Worm (Caenorhabditis elegans) whole organism, young adult: ENCODE measurements around the gene let-19.

Experiments used
- B0336.3 ChIP-seq: fragments of 200-800 bp; sonication (Bioruptor generic); IDR thresholded peaks from 2 replicates; pipeline ENCODE4 v1.3.6; 2022; ENCODE audit warnings: missing genetic modification characterization, missing compliant biosample characterization
- ceh-58 ChIP-seq: fragments of 200-800 bp; sonication (Bioruptor generic); IDR thresholded peaks from 2 replicates; pipeline ENCODE4 v1.3.6; 2022; ENCODE audit warnings: missing genetic modification characterization, missing compliant biosample characterization
- ceh-79 ChIP-seq: sonication (generic microtip); optimal IDR thresholded peaks from 2 replicates; lab custom pipeline; 2017; ENCODE audit warnings: mild to moderate bottlenecking, missing genetic modification characterization, missing compliant biosample characterization
- efl-1 ChIP-seq: fragments of 150-350 bp; optimal IDR thresholded peaks from 2 replicates; lab custom pipeline; 2014; ENCODE audit warnings: missing biosample characterization, missing genetic modification reagents, missing genetic modification characterization
- ekl-4 ChIP-seq: fragments of 200-800 bp; sonication (Bioruptor generic); IDR thresholded peaks from 2 replicates; pipeline ENCODE4 v1.3.6; 2022; ENCODE audit warnings: missing genetic modification reagents, missing genetic modification characterization, missing compliant biosample characterization
- hmg-1.2 ChIP-seq: fragments of 200-800 bp; sonication (Bioruptor generic); IDR thresholded peaks from 2 replicates; pipeline ENCODE4 v1.3.6; 2022; ENCODE audit warnings: missing genetic modification reagents, missing genetic modification characterization, missing compliant biosample characterization
- lin-35 ChIP-seq, 3 experiments: fragments of 150-350 bp in 2 of 3; sonication (generic microtip) in 1 of 3; optimal IDR thresholded peaks; 2 replicates each; lab custom pipeline; 2014 to 2018; ENCODE audit warnings: missing biosample characterization in 3 of 3, missing genetic modification characterization in 3 of 3, missing genetic modification reagents in 3 of 3
- madf-8 ChIP-seq: fragments of 200-800 bp; sonication (Bioruptor generic); conservative IDR thresholded peaks from 2 replicates; pipeline ENCODE4 v1.3.6; 2022; ENCODE audit warnings: missing genetic modification reagents, missing genetic modification characterization, missing compliant biosample characterization
- nhr-80 ChIP-seq: sonication (generic microtip); optimal IDR thresholded peaks from 2 replicates; lab custom pipeline; 2016; ENCODE audit warnings: missing genetic modification characterization, missing compliant biosample characterization
- repo-1 ChIP-seq: sonication (generic microtip); optimal IDR thresholded peaks from 2 replicates; lab custom pipeline; 2017; ENCODE audit warnings: mild to moderate bottlenecking, missing genetic modification characterization, missing compliant biosample characterization
- unc-130 ChIP-seq: sonication (generic microtip); optimal IDR thresholded peaks from 2 replicates; lab custom pipeline; 2016; ENCODE audit warnings: missing genetic modification reagents, missing genetic modification characterization, missing compliant biosample characterization
- unc-62 ChIP-seq: fragments of 150-350 bp; optimal IDR thresholded peaks from 2 replicates; lab custom pipeline; 2014; ENCODE audit warnings: missing biosample characterization, missing genetic modification reagents, missing genetic modification characterization

DNA sequence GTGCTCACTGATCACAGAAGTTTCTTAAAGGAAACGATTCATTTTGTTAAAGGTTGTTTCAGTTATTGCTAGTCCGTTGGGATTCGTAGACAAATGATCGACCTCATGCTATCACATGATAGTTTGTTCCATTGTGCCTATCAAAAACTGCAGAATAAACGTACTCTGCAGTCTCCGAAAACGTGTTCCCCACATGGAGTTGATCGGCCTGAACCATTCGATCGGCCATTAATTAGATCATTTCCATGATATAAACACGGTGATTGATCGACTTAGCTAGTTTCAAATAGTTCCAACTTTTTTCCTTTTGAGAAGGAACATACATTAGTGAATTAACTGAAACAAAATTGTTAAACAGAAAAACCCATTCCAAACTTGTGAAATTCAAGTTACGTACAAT lies 51.9 kb downstream of the let-19 start:
- TF ChIP-seq nhr-80 (no peak), B0336.3 (no peak), hmg-1.2 (GFP tag; lab: Robert Waterston, UW) (no peak), unc-130 (GFP tag; lab: Kevin White, UChicago) (no peak), repo-1 (tag; lab: Kevin White, UChicago) (no peak), ceh-79 (tag; lab: Kevin White, UChicago) (no peak), ekl-4 (no peak), ceh-58 (no peak), unc-62 (GFP tag; lab: Kevin White, UChicago) (no peak), efl-1 (no peak), lin-35 (GFP tag; optimal IDR thresholded peaks at IDR 0.05; lab: Kevin White, UChicago) (no peak), madf-8 (no peak)
